Fruit fly (Drosophila melanogaster): ENCODE measurements around the gene eIF3g1.

Gene eIF3g1

DNA sequence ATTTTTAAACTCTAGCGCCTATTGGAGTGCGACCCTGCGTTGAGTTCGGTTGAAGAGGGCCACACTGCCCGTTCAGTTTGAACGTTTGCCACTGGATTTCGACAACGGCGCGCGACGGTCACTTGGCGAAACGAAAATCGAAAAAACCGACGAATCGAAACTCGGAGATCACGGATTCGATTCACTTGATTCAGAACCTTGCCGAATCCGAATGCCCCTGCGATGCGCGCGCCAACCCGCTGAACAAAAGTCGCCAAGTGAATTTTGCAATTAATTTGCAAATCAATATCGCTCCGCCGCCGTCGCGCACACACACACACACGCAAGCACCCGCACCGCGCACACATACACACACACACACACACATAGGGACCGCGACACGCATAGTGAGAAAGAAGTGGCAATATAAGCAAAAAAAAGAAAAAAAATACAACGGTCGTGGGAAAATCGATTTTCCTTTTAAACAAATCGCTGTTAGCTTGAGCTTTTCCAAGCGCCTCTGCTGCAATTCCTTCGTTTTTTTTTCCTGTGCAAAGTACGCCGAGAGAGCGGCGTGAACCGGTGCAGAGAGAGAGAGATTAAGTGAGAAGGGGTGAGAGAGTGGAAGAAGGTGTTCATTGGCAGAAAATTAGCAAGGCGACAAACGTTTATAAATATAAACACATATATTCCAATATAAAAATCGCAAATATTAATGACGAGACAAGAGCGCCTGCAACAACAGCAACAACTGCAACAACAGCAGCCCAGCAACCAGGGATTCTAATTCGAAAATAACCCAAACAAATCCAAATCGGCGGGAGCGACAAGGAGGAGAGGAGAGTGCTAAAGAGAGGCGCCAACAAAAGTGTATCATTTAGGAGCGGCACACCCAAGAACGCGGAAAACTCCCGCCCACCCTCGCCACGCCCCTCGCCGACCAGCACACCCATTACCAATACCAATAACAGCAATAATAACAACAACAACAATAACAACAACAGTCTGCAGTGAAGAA lies 21.4 kb downstream of the eIF3g1 start, which contains the start of gene egh (continued):
- peak; percentile 13 for TF ChIP-seq nmo (GFP tag; optimal IDR thresholded peaks at IDR 0.05)
- TF ChIP-seq gsb-n (tag; optimal IDR thresholded peaks at IDR 0.05) = peak; percentile 16
- TF ChIP-seq CG13624 (GFP tag; optimal IDR thresholded peaks at IDR 0.05) = peak; percentile 5
- peak; percentile 12; the same call in 1 of the 2 replicates for TF ChIP-seq wdn (GFP tag; IDR thresholded peaks at IDR 0.05)
- TF ChIP-seq CG10959 (GFP tag; IDR thresholded peaks at IDR 0.05) = no peak
- TF ChIP-seq HLH54F (GFP tag; optimal IDR thresholded peaks at IDR 0.05) = peak; percentile 24
- TF ChIP-seq CG7786 (GFP tag; optimal IDR thresholded peaks at IDR 0.05) = peak; percentile 24
- no peak for TF ChIP-seq ac (GFP tag; optimal IDR thresholded peaks at IDR 0.05)
- peak; percentile 69 for TF ChIP-seq CG32772 (GFP tag; IDR thresholded peaks at IDR 0.05)
- TF ChIP-seq CG13775 (GFP tag; optimal IDR thresholded peaks at IDR 0.05) = peak; percentile 51
- TF ChIP-seq CG1792 (GFP tag; optimal IDR thresholded peaks at IDR 0.05) = peak; percentile 28
- TF ChIP-seq B-H2 (GFP tag; optimal IDR thresholded peaks at IDR 0.05) = no peak
- TF ChIP-seq CG33557 (GFP tag; optimal IDR thresholded peaks at IDR 0.05) = no peak
- peak; percentile 34 for TF ChIP-seq pho (GFP tag; optimal IDR thresholded peaks at IDR 0.05)
- peak; percentile 53 for TF ChIP-seq YL-1 (GFP tag; optimal IDR thresholded peaks at IDR 0.05)
- no peak for TF ChIP-seq crp (GFP tag; optimal IDR thresholded peaks at IDR 0.05)
- TF ChIP-seq bsh (GFP tag; optimal IDR thresholded peaks at IDR 0.05) = peak in 1 of 2 experiments; percentile 46
- no peak for TF ChIP-seq Usf (GFP tag; optimal IDR thresholded peaks at IDR 0.05)
- no peak for TF ChIP-seq lbe (GFP tag; optimal IDR thresholded peaks at IDR 0.05)
- TF ChIP-seq ham (GFP tag; IDR thresholded peaks at IDR 0.05) = no peak
- no peak for TF ChIP-seq CG9215 (GFP tag; IDR thresholded peaks at IDR 0.05)
- no peak for TF ChIP-seq CG18262 (tag; optimal IDR thresholded peaks at IDR 0.05)
- TF ChIP-seq Hmr (GFP tag; optimal IDR thresholded peaks at IDR 0.05) = peak; percentile 25
- TF ChIP-seq onecut (GFP tag; IDR thresholded peaks at IDR 0.05) = peak; percentile 77
- no peak for TF ChIP-seq unpg (GFP tag; optimal IDR thresholded peaks at IDR 0.05)
- TF ChIP-seq CG14014 (GFP tag; IDR thresholded peaks at IDR 0.05) = 0 out of 2 replicates have a peak, but pooled peaks have one; percentile 28
- TF ChIP-seq slbo (GFP tag; IDR thresholded peaks at IDR 0.05) = peak; percentile 58
- peak; percentile 23; the same call in 1 of the 2 replicates for TF ChIP-seq Scr (GFP tag; IDR thresholded peaks at IDR 0.05; ENCODE audit: partially characterized antibody)
- TF ChIP-seq D (optimal IDR thresholded peaks at IDR 0.05) = no peak
- no peak for TF ChIP-seq D (GFP tag; optimal IDR thresholded peaks at IDR 0.05)
- TF ChIP-seq sna (GFP tag; IDR thresholded peaks at IDR 0.05; ENCODE audit: partially characterized antibody) = 0 out of 2 replicates have a peak, but pooled peaks have one; percentile 12
- TF ChIP-seq Nf-YB (GFP tag; optimal IDR thresholded peaks at IDR 0.05) = peak; percentile 10
- peak; percentile 6 for TF ChIP-seq phol (tag; optimal IDR thresholded peaks at IDR 0.05)
- peak; percentile 3 for TF ChIP-seq CG13894 (tag; optimal IDR thresholded peaks at IDR 0.05)
- peak; percentile 43 for TF ChIP-seq her (GFP tag; optimal IDR thresholded peaks at IDR 0.05)
- peak; percentile 50 for TF ChIP-seq Side (GFP tag; optimal IDR thresholded peaks at IDR 0.05)
- no peak for TF ChIP-seq CG3726 (GFP tag; IDR thresholded peaks at IDR 0.05)
- no peak for TF ChIP-seq Asciz (GFP tag; optimal IDR thresholded peaks at IDR 0.05)
- no peak for TF ChIP-seq CG17568 (GFP tag; optimal IDR thresholded peaks at IDR 0.05)
- no peak for TF ChIP-seq CG8290 (GFP tag; optimal IDR thresholded peaks at IDR 0.05)
- peak in 1 of 2 experiments; percentile 24 for TF ChIP-seq CG8290 (tag; optimal IDR thresholded peaks at IDR 0.05)
- no peak for TF ChIP-seq CG12071 (GFP tag; optimal IDR thresholded peaks at IDR 0.05)
- TF ChIP-seq CG33213 (GFP tag; optimal IDR thresholded peaks at IDR 0.05) = peak; percentile 29
- TF ChIP-seq Optix (GFP tag; IDR thresholded peaks at IDR 0.05) = peak; percentile 70
- TF ChIP-seq CG2889 (GFP tag; IDR thresholded peaks at IDR 0.05) = 0 out of 3 replicates have a peak, but pooled peaks have one; percentile 45
- TF ChIP-seq vvl (GFP tag; IDR thresholded peaks at IDR 0.05) = peak; percentile 21; the same call in 1 of the 2 replicates
- peak; percentile 27; the same call in 1 of the 3 replicates for TF ChIP-seq zfh1 (GFP tag; IDR thresholded peaks at IDR 0.05)
- peak; percentile 14 for TF ChIP-seq CHES-1-like (GFP tag; optimal IDR thresholded peaks at IDR 0.05)
